Worm (Caenorhabditis elegans): Measurements from ENCODE around the gene B0272.3.

DNA sequence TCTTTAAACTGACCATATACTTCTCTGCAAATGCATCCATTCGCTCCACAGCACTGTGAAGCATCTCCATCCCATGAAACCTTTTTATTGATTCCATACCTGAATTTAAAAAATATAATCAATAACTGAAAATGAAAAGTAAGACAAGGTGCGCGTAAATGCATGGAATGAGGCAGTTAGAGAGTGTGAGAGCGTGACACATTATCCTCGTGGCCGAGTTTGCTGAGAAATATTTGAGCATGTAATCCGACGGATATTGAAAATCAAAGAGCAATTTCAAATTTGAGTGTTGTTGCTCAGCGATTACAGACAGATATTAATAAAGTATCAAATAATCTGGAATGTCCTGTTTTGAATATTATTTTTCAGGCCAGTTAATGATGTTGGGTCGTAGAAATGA is 18.1 kb downstream of the B0272.3 start, which contains the start of gene ZK899.7:
- TF ChIP-seq lsy-27 (tag; optimal IDR thresholded peaks at IDR 0.05; ENCODE audit: borderline replicate concordance, insufficient read depth) (no peak), nhr-80 (tag; optimal IDR thresholded peaks at IDR 0.05) (no peak), efl-1 (GFP tag; optimal IDR thresholded peaks at IDR 0.05) (no peak), snpc-1.3 (tag; optimal IDR thresholded peaks at IDR 0.05; ENCODE audit: insufficient read depth) (no peak), tbx-9 (tag; optimal IDR thresholded peaks at IDR 0.05; ENCODE audit: borderline replicate concordance) (no peak), ccch-3 (GFP tag; optimal IDR thresholded peaks at IDR 0.05) (no peak), hrde-1 (tag; optimal IDR thresholded peaks at IDR 0.05; ENCODE audit: borderline replicate concordance) (no peak), snpc-3.4 (tag; optimal IDR thresholded peaks at IDR 0.05) (no peak), bed-1 (GFP tag; IDR thresholded peaks at IDR 0.05) (no peak), K11D2.4 (GFP tag; IDR thresholded peaks at IDR 0.05) (no peak), lin-40 (tag; optimal IDR thresholded peaks at IDR 0.05) (no peak)
